Worm (Caenorhabditis elegans) whole organism, young adult: ENCODE measurements around the gene pqn-79.

ENCODE experiments used
- B0019.2 ChIP-seq: fragments of 200-800 bp; sonication (Bioruptor generic); conservative IDR thresholded peaks from 2 replicates; pipeline ENCODE4 v1.3.6; 2022; ENCODE audit warnings: missing genetic modification reagents, missing genetic modification characterization, missing compliant biosample characterization
- B0261.1 ChIP-seq: sonication (generic microtip); optimal IDR thresholded peaks from 2 replicates; lab custom pipeline; 2016; ENCODE audit warnings: mild to moderate bottlenecking, missing genetic modification characterization, moderate library complexity, missing compliant biosample characterization
- C06A6.2 ChIP-seq: fragments of 200-800 bp; sonication (Bioruptor generic); conservative IDR thresholded peaks from 2 replicates; pipeline ENCODE4 v1.3.6; 2022; ENCODE audit warnings: missing genetic modification characterization, missing compliant biosample characterization
- D2030.7 ChIP-seq: fragments of 200-800 bp; sonication (Bioruptor generic); IDR thresholded peaks from 2 replicates; pipeline ENCODE4 v1.3.6; 2022; ENCODE audit warnings: missing genetic modification reagents, missing genetic modification characterization, missing compliant biosample characterization
- F10E7.11 ChIP-seq: sonication (generic microtip); optimal IDR thresholded peaks from 2 replicates; lab custom pipeline; 2017; ENCODE audit warnings: mild to moderate bottlenecking, missing genetic modification characterization, moderate library complexity, missing compliant biosample characterization
- F23B12.7 ChIP-seq: sonication (generic microtip); optimal IDR thresholded peaks from 2 replicates; lab custom pipeline; 2017; ENCODE audit warnings: missing genetic modification characterization, mild to moderate bottlenecking, missing compliant biosample characterization, antibody characterized with exemption, moderate library complexity; ENCODE audit not compliant: insufficient read depth
- F57A8.1 ChIP-seq: fragments of 200-800 bp; sonication (Bioruptor generic); optimal IDR thresholded peaks from 2 replicates; lab custom pipeline; 2018; ENCODE audit warnings: mild to moderate bottlenecking, missing genetic modification characterization, moderate library complexity, missing compliant biosample characterization
- Y79H2A.3 ChIP-seq: fragments of 200-800 bp; sonication (Bioruptor generic); conservative IDR thresholded peaks from 2 replicates; pipeline ENCODE4 v1.3.6; 2022; ENCODE audit warnings: missing genetic modification reagents, missing genetic modification characterization, missing compliant biosample characterization
- ZK185.1 ChIP-seq: sonication (generic microtip); optimal IDR thresholded peaks from 2 replicates; lab custom pipeline; 2016; ENCODE audit warnings: mild to moderate bottlenecking, missing genetic modification characterization, missing compliant biosample characterization; ENCODE audit not compliant: poor library complexity, severe bottlenecking
- aptf-2 ChIP-seq: fragments of 200-800 bp; sonication (Bioruptor generic); conservative IDR thresholded peaks from 2 replicates; pipeline ENCODE4 v1.3.6; 2022; ENCODE audit warnings: missing genetic modification reagents, missing genetic modification characterization, missing compliant biosample characterization
- attf-6 ChIP-seq: fragments of 200-800 bp; sonication (Bioruptor generic); IDR thresholded peaks from 2 replicates; pipeline ENCODE4 v1.3.6; 2022; ENCODE audit warnings: missing genetic modification reagents, missing genetic modification characterization, missing compliant biosample characterization
- ceh-100 ChIP-seq: fragments of 200-800 bp; sonication (Bioruptor generic); IDR thresholded peaks from 2 replicates; pipeline ENCODE4 v1.3.6; 2022; ENCODE audit warnings: missing genetic modification reagents, missing genetic modification characterization, missing compliant biosample characterization
- ceh-58 ChIP-seq: fragments of 200-800 bp; sonication (Bioruptor generic); IDR thresholded peaks from 2 replicates; pipeline ENCODE4 v1.3.6; 2022; ENCODE audit warnings: missing genetic modification characterization, missing compliant biosample characterization
- dpl-1 ChIP-seq: fragments of 150-350 bp; optimal IDR thresholded peaks from 2 replicates; lab custom pipeline; 2014; ENCODE audit warnings: missing biosample characterization, missing genetic modification reagents, missing genetic modification characterization
- efl-1 ChIP-seq: fragments of 150-350 bp; optimal IDR thresholded peaks from 2 replicates; lab custom pipeline; 2014; ENCODE audit warnings: missing biosample characterization, missing genetic modification reagents, missing genetic modification characterization
- egl-44 ChIP-seq: fragments of 200-800 bp; sonication (Bioruptor generic); IDR thresholded peaks from 2 replicates; pipeline ENCODE4 v1.3.6; 2022; ENCODE audit warnings: missing genetic modification reagents, missing genetic modification characterization, missing compliant biosample characterization
- egrh-3 ChIP-seq: fragments of 200-800 bp; sonication (Bioruptor generic); IDR thresholded peaks from 2 replicates; pipeline ENCODE4 v1.3.6; 2022; ENCODE audit warnings: missing genetic modification reagents, missing genetic modification characterization, missing compliant biosample characterization
- fkh-3 ChIP-seq: sonication (generic microtip); optimal IDR thresholded peaks from 2 replicates; lab custom pipeline; 2016; ENCODE audit warnings: mild to moderate bottlenecking, missing genetic modification characterization, missing compliant biosample characterization
- him-1 ChIP-seq: sonication (generic microtip); optimal IDR thresholded peaks from 2 replicates; lab custom pipeline; 2016; ENCODE audit warnings: missing genotype, missing genetic modification reagents, missing genetic modification characterization, missing compliant biosample characterization
- hlh-26 ChIP-seq: fragments of 200-800 bp; sonication (Bioruptor generic); conservative IDR thresholded peaks from 2 replicates; pipeline ENCODE4 v1.3.6; 2022; ENCODE audit warnings: missing genetic modification reagents, missing genetic modification characterization, missing compliant biosample characterization
- hmg-1.2 ChIP-seq: fragments of 200-800 bp; sonication (Bioruptor generic); IDR thresholded peaks from 2 replicates; pipeline ENCODE4 v1.3.6; 2022; ENCODE audit warnings: missing genetic modification reagents, missing genetic modification characterization, missing compliant biosample characterization
- hmg-20 ChIP-seq: fragments of 200-800 bp; sonication (Bioruptor generic); IDR thresholded peaks from 2 replicates; pipeline ENCODE4 v1.3.6; 2022; ENCODE audit warnings: missing genetic modification reagents, missing genetic modification characterization, missing compliant biosample characterization
- hrde-1 ChIP-seq: sonication (generic microtip); optimal IDR thresholded peaks from 2 replicates; lab custom pipeline; 2016; ENCODE audit warnings: missing genetic modification characterization, mild to moderate bottlenecking, missing compliant biosample characterization, moderate library complexity, missing genotype, missing genetic modification reagents, borderline replicate concordance
- lag-1 ChIP-seq: fragments of 200-800 bp; sonication (Bioruptor generic); IDR thresholded peaks from 2 replicates; pipeline ENCODE4 v1.3.6; 2022; ENCODE audit warnings: missing genetic modification reagents, missing genetic modification characterization, missing compliant biosample characterization
- let-526 ChIP-seq: fragments of 200-800 bp; sonication (Bioruptor generic); IDR thresholded peaks from 2 replicates; pipeline ENCODE4 v1.3.6; 2022; ENCODE audit warnings: missing genetic modification reagents, missing genetic modification characterization, missing compliant biosample characterization
- let-607 ChIP-seq, 2 experiments: fragments of 200-800 bp in 1 of 2; sonication (Bioruptor generic) in 1 of 2; sonication (generic microtip) in 1 of 2; optimal IDR thresholded peaks; 2 replicates each; lab custom pipeline; 2016 to 2018; ENCODE audit warnings: mild to moderate bottlenecking in 2 of 2, missing compliant biosample characterization in 2 of 2, missing genetic modification characterization in 2 of 2, moderate library complexity in 2 of 2, missing genotype in 1 of 2
- lin-35 ChIP-seq, 3 experiments: fragments of 150-350 bp in 2 of 3; sonication (generic microtip) in 1 of 3; optimal IDR thresholded peaks; 2 replicates each; lab custom pipeline; 2014 to 2018; ENCODE audit warnings: missing biosample characterization in 3 of 3, missing genetic modification characterization in 3 of 3, missing genetic modification reagents in 3 of 3
- lir-1 ChIP-seq: fragments of 200-800 bp; sonication (Bioruptor generic); conservative IDR thresholded peaks from 2 replicates; pipeline ENCODE4 v1.3.6; 2022; ENCODE audit warnings: missing genetic modification reagents, missing genetic modification characterization, missing compliant biosample characterization
- lsy-27 ChIP-seq: sonication (generic microtip); optimal IDR thresholded peaks from 2 replicates; lab custom pipeline; 2017; ENCODE audit warnings: missing genetic modification characterization, mild to moderate bottlenecking, missing compliant biosample characterization, antibody characterized with exemption, missing genotype, borderline replicate concordance; ENCODE audit not compliant: insufficient read depth
- mxl-1 ChIP-seq: sonication (generic microtip); optimal IDR thresholded peaks from 2 replicates; lab custom pipeline; 2016; ENCODE audit warnings: missing genetic modification characterization, missing compliant biosample characterization
- nfya-2 ChIP-seq: fragments of 200-800 bp; sonication (Bioruptor generic); IDR thresholded peaks from 2 replicates; pipeline ENCODE4 v1.3.6; 2022; ENCODE audit warnings: missing genetic modification reagents, missing genetic modification characterization, missing compliant biosample characterization
- nfyb-1 ChIP-seq: fragments of 200-800 bp; sonication (Bioruptor generic); IDR thresholded peaks from 2 replicates; pipeline ENCODE4 v1.3.6; 2022; ENCODE audit warnings: missing genetic modification reagents, missing genetic modification characterization, missing compliant biosample characterization
- nhr-27 ChIP-seq: fragments of 200-800 bp; sonication (Bioruptor generic); optimal IDR thresholded peaks from 2 replicates; lab custom pipeline; 2018; ENCODE audit warnings: mild to moderate bottlenecking, missing genetic modification characterization, moderate library complexity, missing compliant biosample characterization
- rcor-1 ChIP-seq: fragments of 200-800 bp; sonication (Bioruptor generic); IDR thresholded peaks from 2 replicates; pipeline ENCODE4 v1.3.6; 2022; ENCODE audit warnings: missing genetic modification reagents, missing genetic modification characterization, missing compliant biosample characterization
- rpc-1 ChIP-seq, 2 experiments: fragments of 150-350 bp in 1 of 2; sonication (generic microtip) in 1 of 2; optimal IDR thresholded peaks; 2 replicates each; lab custom pipeline; 2014 to 2018; ENCODE audit warnings: missing biosample characterization in 1 of 2, missing genetic modification characterization in 1 of 2, missing genetic modification reagents in 1 of 2, missing genotype in 1 of 2
- sea-2 ChIP-seq: fragments of 200-800 bp; sonication (Bioruptor generic); IDR thresholded peaks from 2 replicates; pipeline ENCODE4 v1.3.6; 2022; ENCODE audit warnings: missing genetic modification characterization, missing compliant biosample characterization
- snpc-1.1 ChIP-seq: sonication (generic microtip); optimal IDR thresholded peaks from 2 replicates; lab custom pipeline; 2017; ENCODE audit warnings: missing genetic modification characterization, mild to moderate bottlenecking, missing compliant biosample characterization, antibody characterized with exemption, moderate library complexity, missing genotype, missing genetic modification reagents; ENCODE audit not compliant: insufficient read depth
- snpc-1.3 ChIP-seq: sonication (generic microtip); optimal IDR thresholded peaks from 2 replicates; lab custom pipeline; 2017; ENCODE audit warnings: missing genetic modification characterization, mild to moderate bottlenecking, missing compliant biosample characterization, antibody characterized with exemption, moderate library complexity, missing genotype, missing genetic modification reagents; ENCODE audit not compliant: insufficient read depth
- snpc-3.4 ChIP-seq: sonication (generic microtip); optimal IDR thresholded peaks from 2 replicates; lab custom pipeline; 2017; ENCODE audit warnings: missing genetic modification characterization, mild to moderate bottlenecking, missing compliant biosample characterization, antibody characterized with exemption, moderate library complexity, missing genotype, missing genetic modification reagents
- snpc-4 ChIP-seq, 5 experiments: fragments of 150-350 bp in 1 of 5; sonication (generic microtip) in 4 of 5; optimal IDR thresholded peaks; 2 replicates each; lab custom pipeline; 2014 to 2018; ENCODE audit warnings: missing genetic modification characterization in 5 of 5, missing biosample characterization in 3 of 5, antibody characterized with exemption in 2 of 5, mild to moderate bottlenecking in 2 of 5, missing compliant biosample characterization in 2 of 5, missing genotype in 2 of 5, moderate library complexity in 2 of 5, missing genetic modification reagents in 1 of 5
- somi-1 ChIP-seq: fragments of 200-800 bp; sonication (Bioruptor generic); optimal IDR thresholded peaks from 2 replicates; lab custom pipeline; 2018; ENCODE audit warnings: mild to moderate bottlenecking, missing genetic modification characterization, missing compliant biosample characterization
- sptf-2 ChIP-seq: fragments of 200-800 bp; sonication (Bioruptor generic); optimal IDR thresholded peaks from 2 replicates; lab custom pipeline; 2018; ENCODE audit warnings: mild to moderate bottlenecking, missing genetic modification characterization, missing compliant biosample characterization
- tbp1 ChIP-seq: fragments of 200-800 bp; sonication (Bioruptor generic); optimal IDR thresholded peaks from 2 replicates; lab custom pipeline; 2018; ENCODE audit warnings: mild to moderate bottlenecking, missing genetic modification characterization, missing compliant biosample characterization
- ztf-25 ChIP-seq: fragments of 200-800 bp; sonication (Bioruptor generic); IDR thresholded peaks from 2 replicates; pipeline ENCODE4 v1.3.6; 2022; ENCODE audit warnings: missing genetic modification reagents, missing genetic modification characterization, missing compliant biosample characterization

pqn-79 gene

DNA sequence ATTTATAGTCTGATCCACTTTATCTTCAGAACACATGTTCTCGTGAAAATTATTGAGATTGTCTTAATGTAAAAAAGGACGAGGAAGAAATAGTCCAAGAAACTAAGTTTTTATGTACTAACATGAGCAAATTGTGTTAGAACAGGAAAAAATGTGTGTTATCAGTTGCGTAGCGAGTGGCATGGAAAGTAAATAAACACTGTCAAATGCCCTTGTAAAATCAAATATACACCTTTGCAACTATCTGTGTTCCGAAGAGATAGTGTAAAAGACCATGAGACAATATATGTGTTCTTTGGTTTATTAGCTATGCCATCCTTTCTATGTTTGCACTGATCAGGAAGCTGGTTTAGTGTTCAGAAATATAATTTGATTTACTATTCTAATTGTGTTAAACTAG, 2.3 kb upstream of the pqn-79 start:
- TF ChIP-seq D2030.7 (GFP tag; lab: Robert Waterston, UW) = no peak
- no peak for TF ChIP-seq ztf-25 (GFP tag; lab: Robert Waterston, UW)
- TF ChIP-seq F57A8.1 = no peak
- TF ChIP-seq lag-1 = no peak
- no peak for TF ChIP-seq dpl-1 (GFP tag; lab: Kevin White, UChicago)
- TF ChIP-seq sptf-2 (GFP tag; lab: Kevin White, UChicago) = no peak
- no peak for TF ChIP-seq F23B12.7
- no peak for TF ChIP-seq mxl-1 (tag; lab: Kevin White, UChicago)
- TF ChIP-seq efl-1 (GFP tag; lab: Kevin White, UChicago) = no peak
- TF ChIP-seq lsy-27 (tag; lab: Kevin White, UChicago) = no peak
- TF ChIP-seq somi-1 (GFP tag; lab: Kevin White, UChicago) = no peak

ce11 chrIV:15604194-15604593, 8.8 kb downstream of the pqn-79 start:
- no peak for TF ChIP-seq nfyb-1 (GFP tag; lab: Robert Waterston, UW)
- no peak for TF ChIP-seq nhr-27 (tag; lab: Kevin White, UChicago)
- TF ChIP-seq him-1 (tag; lab: Kevin White, UChicago) = peak; percentile 77
- TF ChIP-seq aptf-2 (GFP tag; lab: Robert Waterston, UW) = no peak
- no peak for TF ChIP-seq hlh-26
- TF ChIP-seq snpc-3.4 = peak; percentile 84
- no peak for TF ChIP-seq nfya-2 (GFP tag; lab: Robert Waterston, UW)
- no peak for TF ChIP-seq B0019.2 (GFP tag; lab: Robert Waterston, UW)
- peak; percentile 59 for TF ChIP-seq snpc-1.3 (tag; lab: Kevin White, UChicago)
- peak; percentile 94 for TF ChIP-seq snpc-4 (GFP tag; optimal IDR thresholded peaks at IDR 0.05; lab: Kevin White, UChicago)
- TF ChIP-seq snpc-4 (tag; optimal IDR thresholded peaks at IDR 0.05; lab: Kevin White, UChicago) = peak; percentile 93 to 98 (median 96)
- TF ChIP-seq lin-35 (GFP tag; optimal IDR thresholded peaks at IDR 0.05; lab: Kevin White, UChicago) = no peak
- TF ChIP-seq let-607 (tag; optimal IDR thresholded peaks at IDR 0.05; lab: Kevin White, UChicago) = peak in 1 of 2 experiments; percentile 18
- no peak; the same call in 1 of the 2 replicates for TF ChIP-seq hmg-1.2
- TF ChIP-seq hmg-20 (GFP tag; lab: Robert Waterston, UW) = no peak
- TF ChIP-seq rcor-1 = peak; percentile 45; the same call in 1 of the 2 replicates
- TF ChIP-seq tbp1 = peak; percentile 93
- peak; percentile 64 for TF ChIP-seq rpc-1 (optimal IDR thresholded peaks at IDR 0.05; lab: Kevin White, UChicago)
- peak; percentile 69 for TF ChIP-seq rpc-1 (tag; optimal IDR thresholded peaks at IDR 0.05; lab: Kevin White, UChicago)
- peak; percentile 72 for TF ChIP-seq B0261.1
- TF ChIP-seq F10E7.11 (tag; lab: Kevin White, UChicago) = no peak
- TF ChIP-seq ceh-100 (GFP tag; lab: Robert Waterston, UW) = no peak
- no peak for TF ChIP-seq lir-1 (GFP tag; lab: Robert Waterston, UW)
- TF ChIP-seq attf-6 (GFP tag; lab: Robert Waterston, UW) = peak; percentile 98
- TF ChIP-seq let-526 (GFP tag; lab: Robert Waterston, UW) = no peak
- peak; percentile 8 for TF ChIP-seq ZK185.1 (tag; lab: Kevin White, UChicago)
- peak; percentile 48 for TF ChIP-seq D2030.7 (GFP tag; lab: Robert Waterston, UW)
- no peak for TF ChIP-seq efl-1 (GFP tag; lab: Kevin White, UChicago)
- TF ChIP-seq fkh-3 (tag; lab: Kevin White, UChicago) = no peak
- TF ChIP-seq sea-2 (GFP tag; lab: Robert Waterston, UW) = no peak
- TF ChIP-seq snpc-1.1 (tag; lab: Kevin White, UChicago) = peak; percentile 93
- TF ChIP-seq ceh-58 (GFP tag; lab: Robert Waterston, UW) = no peak
- TF ChIP-seq C06A6.2 (GFP tag; lab: Robert Waterston, UW) = no peak
- TF ChIP-seq egrh-3 = no peak
- TF ChIP-seq egl-44 (GFP tag; lab: Robert Waterston, UW) = no peak
- TF ChIP-seq hrde-1 (tag; lab: Kevin White, UChicago) = no peak
- TF ChIP-seq sptf-2 (GFP tag; lab: Kevin White, UChicago) = no peak
- no peak for TF ChIP-seq Y79H2A.3 (GFP tag; lab: Robert Waterston, UW)
